Fruit fly (Drosophila melanogaster) whole organism, embryonic: ENCODE results near the gene tHMG1.
A peak's percentile ranks its signal among the peaks of the same experiment; 100 is the strongest.

ENCODE experiments used
- Atf6 ChIP-seq: fragments of 200-800 bp; sonication (Bioruptor generic); IDR thresholded peaks from 2 replicates; pipeline ENCODE4 v1.3.6; 2022; ENCODE audit warnings: missing biosample characterization, missing genetic modification characterization
- CG10431 ChIP-seq: fragments of 200-800 bp; sonication (Bioruptor generic); optimal IDR thresholded peaks from 3 replicates; lab custom pipeline; 2018; ENCODE audit warnings: missing biosample characterization, mild to moderate bottlenecking, missing genetic modification characterization
- CG10654 ChIP-seq: fragments of 200-800 bp; sonication (Bioruptor generic); optimal IDR thresholded peaks from 2 replicates; lab custom pipeline; 2016; ENCODE audit warnings: missing biosample characterization, missing genetic modification characterization
- CG11247 ChIP-seq: fragments of 200-800 bp; sonication (Bioruptor generic); IDR thresholded peaks from 2 replicates; pipeline ENCODE4 v1.3.6; 2022; ENCODE audit warnings: missing biosample characterization, missing genetic modification characterization
- CG11695 ChIP-seq: fragments of 200-800 bp; sonication (Bioruptor generic); IDR thresholded peaks from 3 replicates; pipeline ENCODE4 v1.3.6; 2022; ENCODE audit warnings: missing biosample characterization, missing genetic modification characterization
- CG12769 ChIP-seq: fragments of 200-800 bp; sonication (Bioruptor generic); optimal IDR thresholded peaks from 2 replicates; lab custom pipeline; 2019; ENCODE audit warnings: missing biosample characterization, mild to moderate bottlenecking, missing genetic modification characterization, moderate library complexity
- CG13123 ChIP-seq: fragments of 200-800 bp; sonication (Bioruptor generic); optimal IDR thresholded peaks from 2 replicates; lab custom pipeline; 2016; ENCODE audit warnings: missing biosample characterization, missing genetic modification characterization
- CG17568 ChIP-seq: fragments of 200-800 bp; sonication (Bioruptor generic); optimal IDR thresholded peaks from 2 replicates; lab custom pipeline; 2018; ENCODE audit warnings: missing biosample characterization, mild to moderate bottlenecking, missing genetic modification characterization, moderate library complexity
- CG17802 ChIP-seq: fragments of 200-800 bp; sonication (Bioruptor generic); optimal IDR thresholded peaks from 2 replicates; lab custom pipeline; 2018; ENCODE audit warnings: missing biosample characterization, mild to moderate bottlenecking, missing genetic modification characterization, moderate library complexity
- CG18764 ChIP-seq: fragments of 200-800 bp; sonication (Bioruptor generic); optimal IDR thresholded peaks from 3 replicates; lab custom pipeline; 2016; ENCODE audit warnings: missing biosample characterization, missing genetic modification characterization
- CG30431 ChIP-seq: fragments of 200-800 bp; sonication (Bioruptor generic); optimal IDR thresholded peaks from 2 replicates; lab custom pipeline; 2017; ENCODE audit warnings: missing biosample characterization, missing genetic modification characterization
- CG31365 ChIP-seq: fragments of 200-800 bp; sonication (Bioruptor generic); optimal IDR thresholded peaks from 2 replicates; lab custom pipeline; 2018; ENCODE audit warnings: missing biosample characterization, mild to moderate bottlenecking, missing genetic modification characterization
- CG43689 ChIP-seq: fragments of 200-800 bp; sonication (Bioruptor generic); IDR thresholded peaks from 2 replicates; pipeline ENCODE4 v1.3.6; 2022; ENCODE audit warnings: missing biosample characterization, missing genetic modification characterization
- CG4707 ChIP-seq: fragments of 200-800 bp; sonication (Bioruptor generic); optimal IDR thresholded peaks from 2 replicates; lab custom pipeline; 2018; ENCODE audit warnings: missing biosample characterization, mild to moderate bottlenecking, missing genetic modification characterization, moderate library complexity
- CG4854 ChIP-seq: fragments of 200-800 bp; sonication (Bioruptor generic); optimal IDR thresholded peaks from 2 replicates; lab custom pipeline; 2016; ENCODE audit warnings: missing biosample characterization, missing genetic modification characterization, inconsistent platforms
- CG6175 ChIP-seq: fragments of 200-800 bp; sonication (Bioruptor generic); IDR thresholded peaks from 3 replicates; pipeline ENCODE4 v1.3.6; 2022; ENCODE audit warnings: missing biosample characterization, missing genetic modification characterization
- CG8290 ChIP-seq, 3 experiments: fragments of 200-800 bp; sonication (Bioruptor generic); optimal IDR thresholded peaks; 2 replicates each; lab custom pipeline; 2016 to 2019; ENCODE audit warnings: missing biosample characterization in 3 of 3, missing genetic modification characterization in 3 of 3, mild to moderate bottlenecking in 2 of 3, moderate library complexity in 1 of 3
- CG8478 ChIP-seq: fragments of >200 bp; optimal IDR thresholded peaks from 2 replicates; lab custom pipeline; 2018
- CG9437 ChIP-seq: fragments of 200-800 bp; sonication (Bioruptor generic); optimal IDR thresholded peaks from 2 replicates; lab custom pipeline; 2018; ENCODE audit warnings: missing biosample characterization, mild to moderate bottlenecking, missing genetic modification characterization
- D ChIP-seq, 2 experiments: fragments of 200-800 bp in 1 of 2; fragments of >200 bp in 1 of 2; sonication (Bioruptor generic) in 1 of 2; optimal IDR thresholded peaks; 2 replicates in 1 of 2; 3 replicates in 1 of 2; lab custom pipeline; 2017; ENCODE audit warnings: mild to moderate bottlenecking in 1 of 2, missing biosample characterization in 1 of 2, missing genetic modification characterization in 1 of 2, missing genetic modification reagents in 1 of 2
- D19B ChIP-seq: fragments of 200-800 bp; sonication (Bioruptor generic); optimal IDR thresholded peaks from 2 replicates; lab custom pipeline; 2017; ENCODE audit warnings: missing biosample characterization, mild to moderate bottlenecking, missing genetic modification characterization
- Dad ChIP-seq: fragments of 200-800 bp; sonication (Bioruptor generic); optimal IDR thresholded peaks from 3 replicates; lab custom pipeline; 2016; ENCODE audit warnings: missing biosample characterization, missing genetic modification characterization
- Deaf1 ChIP-seq: fragments of 200-800 bp; optimal IDR thresholded peaks from 3 replicates; lab custom pipeline; 2019; ENCODE audit warnings: missing biosample characterization, mild to moderate bottlenecking, missing genetic modification characterization, moderate library complexity
- E2f2 ChIP-seq: fragments of 200-800 bp; sonication (Bioruptor generic); IDR thresholded peaks from 2 replicates; pipeline ENCODE4 v1.3.6; 2022; ENCODE audit warnings: missing biosample characterization, missing genetic modification characterization
- Eip74EF ChIP-seq, 2 experiments: fragments of 200-800 bp in 1 of 2; fragments of >200 bp in 1 of 2; sonication (Bioruptor generic) in 1 of 2; optimal IDR thresholded peaks; 2 replicates each; lab custom pipeline; 2017 to 2019; ENCODE audit warnings: missing biosample characterization in 2 of 2, missing genetic modification characterization in 2 of 2, mild to moderate bottlenecking in 1 of 2, moderate library complexity in 1 of 2
- H2.0 ChIP-seq: fragments of 200-800 bp; sonication (Bioruptor generic); IDR thresholded peaks from 2 replicates; pipeline ENCODE4 v1.3.6; 2022; ENCODE audit warnings: missing biosample characterization, missing genetic modification characterization
- HHEX ChIP-seq: fragments of 200-800 bp; sonication (Bioruptor generic); optimal IDR thresholded peaks from 3 replicates; lab custom pipeline; 2017; ENCODE audit warnings: missing biosample characterization, mild to moderate bottlenecking, missing genetic modification characterization, missing genetic modification reagents
- Hr78 ChIP-seq, 2 experiments: fragments of 200-800 bp in 1 of 2; fragments of >200 bp in 1 of 2; sonication (Bioruptor generic) in 1 of 2; optimal IDR thresholded peaks; 2 replicates each; lab custom pipeline; 2017 to 2019; ENCODE audit warnings: missing biosample characterization in 2 of 2, missing genetic modification characterization in 2 of 2, mild to moderate bottlenecking in 1 of 2, moderate library complexity in 1 of 2
- Kr ChIP-seq: fragments of 200-800 bp; sonication (Bioruptor generic); optimal IDR thresholded peaks from 2 replicates; lab custom pipeline; 2017; ENCODE audit warnings: missing biosample characterization, mild to moderate bottlenecking, missing genetic modification characterization
- MBD-R2 ChIP-seq: fragments of 200-800 bp; sonication (Bioruptor generic); IDR thresholded peaks from 2 replicates; pipeline ENCODE4 v1.3.6; 2022; ENCODE audit warnings: missing biosample characterization, missing genetic modification characterization
- Mes4 ChIP-seq: fragments of 200-800 bp; sonication (Bioruptor generic); optimal IDR thresholded peaks from 2 replicates; lab custom pipeline; 2016; ENCODE audit warnings: missing biosample characterization, missing genetic modification characterization
- Nf-YB ChIP-seq: fragments of 200-800 bp; sonication (Bioruptor generic); optimal IDR thresholded peaks from 3 replicates; lab custom pipeline; 2019; ENCODE audit warnings: missing biosample characterization, mild to moderate bottlenecking, missing genetic modification characterization, moderate library complexity
- Rx ChIP-seq: fragments of 200-800 bp; sonication (Bioruptor generic); IDR thresholded peaks from 2 replicates; pipeline ENCODE4 v1.3.6; 2022; ENCODE audit warnings: missing biosample characterization, missing genetic modification characterization
- ash1 ChIP-seq: fragments of 200-800 bp; sonication (Bioruptor generic); optimal IDR thresholded peaks from 2 replicates; lab custom pipeline; 2018; ENCODE audit warnings: missing biosample characterization, mild to moderate bottlenecking, missing genetic modification characterization
- bcd ChIP-seq: fragments of 200-800 bp; sonication (Bioruptor generic); optimal IDR thresholded peaks from 2 replicates; lab custom pipeline; 2017; ENCODE audit warnings: missing biosample characterization, mild to moderate bottlenecking, missing genetic modification characterization
- cad ChIP-seq: fragments of >200 bp; optimal IDR thresholded peaks from 2 replicates; lab custom pipeline; 2017; ENCODE audit warnings: missing biosample characterization, missing genetic modification characterization
- dysf ChIP-seq: fragments of 200-800 bp; sonication (Bioruptor generic); IDR thresholded peaks from 3 replicates; pipeline ENCODE4 v1.3.6; 2022; ENCODE audit warnings: missing biosample characterization, missing genetic modification characterization
- fd64A ChIP-seq: fragments of 200-800 bp; sonication (Bioruptor generic); optimal IDR thresholded peaks from 3 replicates; lab custom pipeline; 2018; ENCODE audit warnings: missing biosample characterization, mild to moderate bottlenecking, missing genetic modification characterization
- gcm ChIP-seq: fragments of 200-800 bp; sonication (Bioruptor generic); optimal IDR thresholded peaks from 2 replicates; lab custom pipeline; 2019; ENCODE audit warnings: missing biosample characterization, mild to moderate bottlenecking, missing genetic modification characterization, moderate library complexity
- h ChIP-seq: fragments of >200 bp; optimal IDR thresholded peaks from 2 replicates; lab custom pipeline; 2017
- insv ChIP-seq, 2 experiments: fragments of 200-800 bp; sonication (Bioruptor generic); optimal IDR thresholded peaks; 3 replicates each; lab custom pipeline; 2016 to 2018; ENCODE audit warnings: missing biosample characterization in 2 of 2, missing genetic modification characterization in 2 of 2
- luna ChIP-seq: fragments of 200-800 bp; sonication (Bioruptor generic); optimal IDR thresholded peaks from 2 replicates; lab custom pipeline; 2016; ENCODE audit warnings: missing biosample characterization, missing genetic modification characterization
- mld ChIP-seq: fragments of 200-800 bp; sonication (Bioruptor generic); IDR thresholded peaks from 3 replicates; pipeline ENCODE4 v1.3.6; 2022; ENCODE audit warnings: missing biosample characterization, missing genetic modification characterization; ENCODE audit not compliant: partially characterized antibody
- nerfin-1 ChIP-seq: fragments of 200-800 bp; sonication (Bioruptor generic); optimal IDR thresholded peaks from 3 replicates; lab custom pipeline; 2019; ENCODE audit warnings: missing biosample characterization, mild to moderate bottlenecking, missing genetic modification characterization, moderate library complexity
- odd ChIP-seq: fragments of 200-800 bp; sonication (Bioruptor generic); optimal IDR thresholded peaks from 2 replicates; lab custom pipeline; 2017; ENCODE audit warnings: missing biosample characterization, mild to moderate bottlenecking, missing genetic modification characterization
- pfk ChIP-seq: fragments of 200-800 bp; sonication (Bioruptor generic); optimal IDR thresholded peaks from 2 replicates; lab custom pipeline; 2018; ENCODE audit warnings: missing biosample characterization, mild to moderate bottlenecking, missing genetic modification characterization, moderate library complexity
- pho ChIP-seq: fragments of 200-800 bp; sonication (Bioruptor generic); optimal IDR thresholded peaks from 2 replicates; lab custom pipeline; 2016; ENCODE audit warnings: missing biosample characterization, missing genetic modification characterization
- sisA ChIP-seq: fragments of 200-800 bp; sonication (Bioruptor generic); IDR thresholded peaks from 2 replicates; pipeline ENCODE4 v1.3.6; 2022; ENCODE audit warnings: missing biosample characterization, missing genetic modification characterization
- ssp ChIP-seq: fragments of 200-800 bp; sonication (Bioruptor generic); IDR thresholded peaks from 2 replicates; pipeline ENCODE4 v1.3.6; 2022; ENCODE audit warnings: missing biosample characterization, missing genetic modification characterization
- toy ChIP-seq: fragments of 200-800 bp; sonication (Bioruptor generic); IDR thresholded peaks from 2 replicates; pipeline ENCODE4 v1.3.6; 2022; ENCODE audit warnings: missing biosample characterization, missing genetic modification characterization
- trh ChIP-seq: fragments of 200-800 bp; sonication (Bioruptor generic); optimal IDR thresholded peaks from 2 replicates; lab custom pipeline; 2016; ENCODE audit warnings: missing biosample characterization, missing genetic modification characterization

tHMG1 gene

DNA sequence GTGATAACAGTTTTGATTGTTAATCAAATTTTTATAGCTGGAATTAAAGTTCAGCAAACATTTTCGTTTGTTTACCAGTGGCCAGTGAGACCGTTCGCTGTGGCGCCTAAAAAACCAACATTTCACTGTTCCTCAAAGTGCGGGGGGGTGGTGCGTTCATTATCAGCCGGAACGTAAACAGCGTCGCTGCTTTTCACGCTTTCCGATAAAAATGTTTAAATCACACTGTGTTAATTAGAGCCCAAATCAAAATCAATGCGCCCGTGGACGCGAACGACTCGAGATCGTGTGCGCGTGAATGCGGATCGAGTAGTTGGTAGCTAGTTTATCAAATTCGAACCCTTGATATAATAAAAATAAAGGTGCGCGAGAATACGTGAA, 43.8 kb upstream of the tHMG1 start, which contains the start of gene CG34376 (continued):
- peak; percentile 28 for TF ChIP-seq bcd
- TF ChIP-seq luna (GFP tag; lab: Kevin White, UChicago), result no peak
- TF ChIP-seq CG4854 (GFP tag; lab: Kevin White, UChicago), result no peak
- TF ChIP-seq toy, result no peak
- no peak for TF ChIP-seq Eip74EF (GFP tag; optimal IDR thresholded peaks at IDR 0.05; lab: Kevin White, UChicago)
- TF ChIP-seq CG11247 (GFP tag; lab: Robert Waterston, UW), result peak; percentile 7; the same call in 1 of the 2 replicates
- no peak for TF ChIP-seq Mes4 (GFP tag; lab: Kevin White, UChicago)
- TF ChIP-seq dysf, result peak; percentile 4; the same call in 1 of the 3 replicates
- no peak for TF ChIP-seq CG17802
- TF ChIP-seq CG43689 (GFP tag; lab: Robert Waterston, UW), result no peak
- TF ChIP-seq Kr (GFP tag; lab: Kevin White, UChicago), result no peak
- peak in 1 of 2 experiments; percentile 39 for TF ChIP-seq insv (GFP tag; optimal IDR thresholded peaks at IDR 0.05; lab: Kevin White, UChicago)
- TF ChIP-seq fd64A (GFP tag; lab: Kevin White, UChicago), result no peak
- TF ChIP-seq pho (GFP tag; lab: Kevin White, UChicago), result no peak
- TF ChIP-seq HHEX, result no peak
- TF ChIP-seq CG18764, result peak; percentile 40
- TF ChIP-seq Atf6 (GFP tag; lab: Robert Waterston, UW), result no peak
- no peak for TF ChIP-seq CG12769 (tag; lab: Kevin White, UChicago)
- TF ChIP-seq CG9437 (GFP tag; lab: Kevin White, UChicago), result peak; percentile 76
- TF ChIP-seq ash1, result peak; percentile 72
- peak; percentile 58 for TF ChIP-seq ssp
- no peak for TF ChIP-seq D (optimal IDR thresholded peaks at IDR 0.05; lab: Kevin White, UChicago)
- TF ChIP-seq D (GFP tag; optimal IDR thresholded peaks at IDR 0.05; lab: Kevin White, UChicago), result no peak
- TF ChIP-seq CG31365 (tag; lab: Kevin White, UChicago), result no peak
- TF ChIP-seq h (lab: Kevin White, UChicago), result no peak
- TF ChIP-seq Dad, result no peak
- TF ChIP-seq nerfin-1 (tag; lab: Kevin White, UChicago), result peak; percentile 34
- TF ChIP-seq mld (GFP tag; lab: Robert Waterston, UW), result no peak
- TF ChIP-seq, all 482 proteins: peak for 236

dm6 chr3R:22449871-22450424, 41.7 kb upstream of the tHMG1 start:
- TF ChIP-seq Nf-YB (GFP tag; lab: Kevin White, UChicago), result peak; percentile 23
- no peak for TF ChIP-seq CG10431 (GFP tag; lab: Kevin White, UChicago)
- no peak for TF ChIP-seq CG17568 (GFP tag; lab: Kevin White, UChicago)
- no peak for TF ChIP-seq CG8290 (GFP tag; optimal IDR thresholded peaks at IDR 0.05; lab: Kevin White, UChicago)
- TF ChIP-seq CG8290 (tag; optimal IDR thresholded peaks at IDR 0.05; lab: Kevin White, UChicago), result no peak
- no peak for TF ChIP-seq CG4707 (GFP tag; lab: Kevin White, UChicago)
- no peak for TF ChIP-seq MBD-R2
- TF ChIP-seq sisA (GFP tag; lab: Robert Waterston, UW), result no peak
- TF ChIP-seq Rx (GFP tag; lab: Robert Waterston, UW), result no peak
- TF ChIP-seq CG6175 (GFP tag; lab: Robert Waterston, UW), result 0 out of 3 replicates have a peak, but pooled peaks have one; percentile 25
- TF ChIP-seq CG11695, result no peak
- TF ChIP-seq gcm (GFP tag; lab: Kevin White, UChicago), result no peak
- no peak for TF ChIP-seq CG10654 (GFP tag; lab: Kevin White, UChicago)
- peak; percentile 5 for TF ChIP-seq odd (GFP tag; lab: Kevin White, UChicago)
- TF ChIP-seq D19B (GFP tag; lab: Kevin White, UChicago), result peak; percentile 23
- TF ChIP-seq trh (GFP tag; lab: Kevin White, UChicago), result no peak
- TF ChIP-seq H2.0 (GFP tag; lab: Robert Waterston, UW), result no peak
- no peak for TF ChIP-seq CG13123 (GFP tag; lab: Kevin White, UChicago)
- TF ChIP-seq Deaf1, result no peak
- TF ChIP-seq luna (GFP tag; lab: Kevin White, UChicago), result no peak
- TF ChIP-seq E2f2 (GFP tag; lab: Robert Waterston, UW), result no peak
- no peak for TF ChIP-seq CG17802
- TF ChIP-seq cad (GFP tag; lab: Kevin White, UChicago), result peak; percentile 13
- no peak for TF ChIP-seq pfk (GFP tag; lab: Kevin White, UChicago)
- TF ChIP-seq Hr78 (GFP tag; optimal IDR thresholded peaks at IDR 0.05; lab: Kevin White, UChicago), result peak in 1 of 2 experiments; percentile 15
- TF ChIP-seq CG8478 (lab: Kevin White, UChicago), result peak; percentile 5
- no peak for TF ChIP-seq CG30431 (GFP tag; lab: Kevin White, UChicago)
